Fruit fly (Drosophila melanogaster): ENCODE data around the gene Ge-1.

The Ge-1 gene

DNA sequence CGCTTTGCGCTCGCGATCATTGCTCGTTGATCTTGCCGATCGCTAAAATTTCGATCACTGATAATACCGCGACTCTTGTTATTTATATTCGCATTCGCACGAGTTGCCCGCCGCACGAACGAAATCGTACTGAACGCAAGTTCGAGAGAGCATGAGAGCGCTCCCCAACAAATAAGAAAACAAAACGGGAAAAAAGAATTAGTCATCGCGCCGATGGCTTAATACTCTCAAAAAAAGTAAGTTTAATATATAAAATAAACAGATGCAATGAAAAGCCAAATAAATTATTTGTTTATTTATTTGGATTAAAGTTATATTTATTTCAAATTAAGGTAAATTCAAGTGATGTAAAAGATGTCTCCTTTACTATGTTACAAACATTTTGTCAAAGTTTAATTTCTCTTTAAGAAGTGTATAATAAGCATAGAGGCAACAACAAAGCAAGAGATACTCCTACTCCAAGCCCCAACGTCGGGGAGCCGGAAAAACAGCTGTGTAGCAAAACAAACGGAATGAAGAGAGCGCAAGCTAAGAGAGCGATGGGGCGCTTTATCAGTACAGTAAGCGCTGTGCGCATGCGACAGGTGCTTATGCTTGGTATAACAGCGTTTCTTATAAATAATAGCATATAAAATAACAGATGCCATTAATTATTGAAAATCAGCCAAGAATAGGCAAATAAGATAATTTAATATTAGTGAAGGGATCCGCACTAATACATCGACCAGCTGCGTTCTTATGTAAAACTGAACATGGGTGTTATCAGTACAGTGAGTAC is 43.2 kb downstream of the Ge-1 start (continued):
- TF ChIP-seq ham (GFP tag; IDR thresholded peaks at IDR 0.05), result no peak; the same call in 1 of the 2 replicates
- peak; percentile 51 for TF ChIP-seq CG3281 (GFP tag; optimal IDR thresholded peaks at IDR 0.05)
- TF ChIP-seq CG2889 (GFP tag; IDR thresholded peaks at IDR 0.05), result peak; percentile 39; the same call in 1 of the 3 replicates
- peak; percentile 87 for TF ChIP-seq dysf (GFP tag; IDR thresholded peaks at IDR 0.05)
- TF ChIP-seq Dp (GFP tag; optimal IDR thresholded peaks at IDR 0.05), result no peak
- no peak for TF ChIP-seq bigmax (GFP tag; optimal IDR thresholded peaks at IDR 0.05)
- TF ChIP-seq Six4 (GFP tag; optimal IDR thresholded peaks at IDR 0.05), result peak; percentile 74
- TF ChIP-seq CG16863 (GFP tag; optimal IDR thresholded peaks at IDR 0.05), result peak; percentile 70
- peak; percentile 13 for TF ChIP-seq CG3065 (GFP tag; optimal IDR thresholded peaks at IDR 0.05)
- TF ChIP-seq CG17328 (GFP tag; IDR thresholded peaks at IDR 0.05), result peak; percentile 65
- TF ChIP-seq gro (GFP tag; optimal IDR thresholded peaks at IDR 0.05), result peak; percentile 7
- TF ChIP-seq CG8765 (GFP tag; IDR thresholded peaks at IDR 0.05), result no peak
- peak; percentile 69 for TF ChIP-seq sisA (GFP tag; IDR thresholded peaks at IDR 0.05)
- peak; percentile 89 for TF ChIP-seq GATAe (GFP tag; conservative IDR thresholded peaks at IDR 0.05)
- peak; percentile 50 for TF ChIP-seq gsb-n (tag; optimal IDR thresholded peaks at IDR 0.05)
- peak; percentile 62 for TF ChIP-seq CG12104 (GFP tag; optimal IDR thresholded peaks at IDR 0.05)
- TF ChIP-seq CG10462 (GFP tag; optimal IDR thresholded peaks at IDR 0.05), result peak; percentile 74
- peak; percentile 87 for TF ChIP-seq CG11504 (tag; optimal IDR thresholded peaks at IDR 0.05)
- peak; percentile 52 for TF ChIP-seq sqz (GFP tag; optimal IDR thresholded peaks at IDR 0.05)
- no peak for TF ChIP-seq Dip2 (GFP tag; IDR thresholded peaks at IDR 0.05)
- TF ChIP-seq tin (GFP tag; optimal IDR thresholded peaks at IDR 0.05), result peak; percentile 55
- peak; percentile 56 for TF ChIP-seq CG11723 (GFP tag; optimal IDR thresholded peaks at IDR 0.05)
- TF ChIP-seq CG31224 (GFP tag; IDR thresholded peaks at IDR 0.05), result no peak
- TF ChIP-seq da (GFP tag; optimal IDR thresholded peaks at IDR 0.05), result peak; percentile 27
- no peak for TF ChIP-seq CG18476 (GFP tag; optimal IDR thresholded peaks at IDR 0.05)
- TF ChIP-seq abd-A (tag; optimal IDR thresholded peaks at IDR 0.05), result no peak
- TF ChIP-seq Hmr (GFP tag; optimal IDR thresholded peaks at IDR 0.05), result peak; percentile 71
- peak; percentile 50 for TF ChIP-seq trem (tag; optimal IDR thresholded peaks at IDR 0.05)
- TF ChIP-seq Deaf1 (tag; optimal IDR thresholded peaks at IDR 0.05), result peak; percentile 77
- TF ChIP-seq CG7372 (GFP tag; IDR thresholded peaks at IDR 0.05), result peak; percentile 58
- TF ChIP-seq nmo (GFP tag; optimal IDR thresholded peaks at IDR 0.05), result peak; percentile 81
- TF ChIP-seq CG16779 (GFP tag; IDR thresholded peaks at IDR 0.05), result no peak
- TF ChIP-seq tgo (GFP tag; IDR thresholded peaks at IDR 0.05), result peak; percentile 84
- no peak for TF ChIP-seq trh (GFP tag; optimal IDR thresholded peaks at IDR 0.05)
- peak; percentile 60 for TF ChIP-seq CG2875 (GFP tag; optimal IDR thresholded peaks at IDR 0.05)
- TF ChIP-seq E2f2 (GFP tag; IDR thresholded peaks at IDR 0.05), result peak; percentile 71
- peak; percentile 60 for TF ChIP-seq ap (GFP tag; IDR thresholded peaks at IDR 0.05)
- TF ChIP-seq knrl (GFP tag; IDR thresholded peaks at IDR 0.05; ENCODE audit: partially characterized antibody), result no peak
- TF ChIP-seq Nf-YB (GFP tag; optimal IDR thresholded peaks at IDR 0.05), result peak; percentile 45
- TF ChIP-seq Xbp1 (GFP tag; optimal IDR thresholded peaks at IDR 0.05), result peak; percentile 80
- no peak for TF ChIP-seq fd102C (GFP tag; optimal IDR thresholded peaks at IDR 0.05)
- no peak for TF ChIP-seq Kr (GFP tag; optimal IDR thresholded peaks at IDR 0.05)
- TF ChIP-seq hb (GFP tag; IDR thresholded peaks at IDR 0.05; ENCODE audit: partially characterized antibody), result no peak
- TF ChIP-seq vvl (GFP tag; IDR thresholded peaks at IDR 0.05), result peak; percentile 67; the same call in 1 of the 2 replicates
- TF ChIP-seq CG12299 (tag; optimal IDR thresholded peaks at IDR 0.05), result peak; percentile 55
- peak; percentile 69 for TF ChIP-seq ATbp (GFP tag; optimal IDR thresholded peaks at IDR 0.05)
- no peak for TF ChIP-seq psq (GFP tag; optimal IDR thresholded peaks at IDR 0.05)
- TF ChIP-seq stwl (tag; optimal IDR thresholded peaks at IDR 0.05), result no peak
- no peak for TF ChIP-seq Nf-YA (GFP tag; IDR thresholded peaks at IDR 0.05)
- TF ChIP-seq CG2712 (tag; optimal IDR thresholded peaks at IDR 0.05), result peak; percentile 84

Measured in whole organism, embryonic.